Fruit fly (Drosophila melanogaster) whole organism, embryonic: ENCODE data around the gene hgo.
A peak's percentile ranks its signal among the peaks of the same experiment; 100 is the strongest.

Experiments
- Adf1 ChIP-seq: fragments of 200-800 bp; sonication (Bioruptor generic); IDR thresholded peaks from 2 replicates; pipeline ENCODE4 v1.3.6; 2022; ENCODE audit warnings: missing biosample characterization, missing genetic modification characterization
- Awh ChIP-seq: fragments of 200-800 bp; sonication (Bioruptor generic); IDR thresholded peaks from 2 replicates; pipeline ENCODE4, ENCODE4 v1.3.6; 2022; ENCODE audit warnings: missing biosample characterization, missing genetic modification characterization
- CG10274 ChIP-seq: fragments of 200-800 bp; sonication (Bioruptor generic); optimal IDR thresholded peaks from 3 replicates; lab custom pipeline; 2017; ENCODE audit warnings: missing biosample characterization, mild to moderate bottlenecking, missing genetic modification characterization
- CG12659 ChIP-seq: fragments of 200-800 bp; sonication (Bioruptor generic); optimal IDR thresholded peaks from 3 replicates; lab custom pipeline; 2017; ENCODE audit warnings: mild to moderate bottlenecking, missing biosample characterization, missing genetic modification reagents, missing genetic modification characterization
- CG14014 ChIP-seq: fragments of 200-800 bp; sonication (Bioruptor generic); IDR thresholded peaks from 2 replicates; pipeline ENCODE4 v1.3.6; 2022; ENCODE audit warnings: missing biosample characterization, missing genetic modification characterization
- CG14965 ChIP-seq: fragments of 200-800 bp; sonication (Bioruptor generic); optimal IDR thresholded peaks from 2 replicates; lab custom pipeline; 2016; ENCODE audit warnings: missing biosample characterization, missing genetic modification characterization, borderline replicate concordance
- CG15269 ChIP-seq: fragments of 200-800 bp; sonication (Bioruptor generic); optimal IDR thresholded peaks from 2 replicates; lab custom pipeline; 2018; ENCODE audit warnings: missing biosample characterization, mild to moderate bottlenecking, missing genetic modification characterization, moderate library complexity
- CG1647 ChIP-seq: fragments of 200-800 bp; sonication (Bioruptor generic); optimal IDR thresholded peaks from 3 replicates; lab custom pipeline; 2016; ENCODE audit warnings: missing biosample characterization, missing genetic modification characterization
- CG18476 ChIP-seq: fragments of 200-800 bp; sonication (Bioruptor generic); optimal IDR thresholded peaks from 2 replicates; lab custom pipeline; 2016; ENCODE audit warnings: missing biosample characterization, mild to moderate bottlenecking, missing genetic modification characterization
- CG18599 ChIP-seq: fragments of 200-800 bp; sonication (Bioruptor generic); optimal IDR thresholded peaks from 3 replicates; lab custom pipeline; 2017; ENCODE audit warnings: missing biosample characterization, missing genetic modification characterization, mild to moderate bottlenecking, moderate library complexity, missing genetic modification reagents
- CG18764 ChIP-seq: fragments of 200-800 bp; sonication (Bioruptor generic); optimal IDR thresholded peaks from 3 replicates; lab custom pipeline; 2016; ENCODE audit warnings: missing biosample characterization, missing genetic modification characterization
- CG2712 ChIP-seq: fragments of 200-800 bp; optimal IDR thresholded peaks from 3 replicates; lab custom pipeline; 2019; ENCODE audit warnings: missing biosample characterization, mild to moderate bottlenecking, missing genetic modification characterization, moderate library complexity
- CG31441 ChIP-seq: fragments of 200-800 bp; sonication (Bioruptor generic); IDR thresholded peaks from 2 replicates; pipeline ENCODE4 v1.3.6; 2022; ENCODE audit warnings: missing biosample characterization, missing genetic modification characterization
- CG3726 ChIP-seq: fragments of 200-800 bp; sonication (Bioruptor generic); IDR thresholded peaks from 3 replicates; pipeline ENCODE4, ENCODE4 v1.3.6; 2022; ENCODE audit warnings: missing biosample characterization, missing genetic modification characterization
- CG3847 ChIP-seq: fragments of 200-800 bp; sonication (Bioruptor generic); IDR thresholded peaks from 2 replicates; pipeline ENCODE4 v1.3.6; 2022; ENCODE audit warnings: missing biosample characterization, missing genetic modification characterization
- CG4404 ChIP-seq: fragments of 200-800 bp; sonication (Bioruptor generic); IDR thresholded peaks from 2 replicates; pipeline ENCODE4 v1.3.6; 2022; ENCODE audit warnings: missing biosample characterization, missing genetic modification characterization
- CG4854 ChIP-seq: fragments of 200-800 bp; sonication (Bioruptor generic); optimal IDR thresholded peaks from 2 replicates; lab custom pipeline; 2016; ENCODE audit warnings: missing biosample characterization, missing genetic modification characterization, inconsistent platforms
- CG8290 ChIP-seq, 3 experiments: fragments of 200-800 bp; sonication (Bioruptor generic); optimal IDR thresholded peaks; 2 replicates each; lab custom pipeline; 2016 to 2019; ENCODE audit warnings: missing biosample characterization in 3 of 3, missing genetic modification characterization in 3 of 3, mild to moderate bottlenecking in 2 of 3, moderate library complexity in 1 of 3
- CG9797 ChIP-seq: fragments of 200-800 bp; sonication (Bioruptor generic); optimal IDR thresholded peaks from 3 replicates; lab custom pipeline; 2018; ENCODE audit warnings: missing biosample characterization, mild to moderate bottlenecking, missing genetic modification characterization
- CG9817 ChIP-seq: fragments of 200-800 bp; sonication (Bioruptor generic); optimal IDR thresholded peaks from 2 replicates; lab custom pipeline; 2018; ENCODE audit warnings: missing biosample characterization, mild to moderate bottlenecking, missing genetic modification characterization, moderate library complexity
- CTCF ChIP-seq: fragments of 200-800 bp; sonication (Bioruptor generic); optimal IDR thresholded peaks from 2 replicates; lab custom pipeline; 2017; ENCODE audit warnings: missing biosample characterization, mild to moderate bottlenecking, missing genetic modification characterization, moderate library complexity
- Deaf1 ChIP-seq: fragments of 200-800 bp; optimal IDR thresholded peaks from 3 replicates; lab custom pipeline; 2019; ENCODE audit warnings: missing biosample characterization, mild to moderate bottlenecking, missing genetic modification characterization, moderate library complexity
- Fer1 ChIP-seq: fragments of 200-800 bp; sonication (Bioruptor generic); optimal IDR thresholded peaks from 2 replicates; lab custom pipeline; 2017; ENCODE audit warnings: missing biosample characterization, mild to moderate bottlenecking, missing genetic modification characterization
- Gsc ChIP-seq: fragments of 200-800 bp; sonication (Bioruptor generic); IDR thresholded peaks from 2 replicates; pipeline ENCODE4 v1.3.6; 2022; ENCODE audit warnings: missing biosample characterization, missing genetic modification characterization
- Hey ChIP-seq: fragments of 200-800 bp; sonication (Bioruptor generic); optimal IDR thresholded peaks from 3 replicates; lab custom pipeline; 2018; ENCODE audit warnings: missing biosample characterization, mild to moderate bottlenecking, missing genetic modification characterization
- Hr78 ChIP-seq, 2 experiments: fragments of 200-800 bp in 1 of 2; fragments of >200 bp in 1 of 2; sonication (Bioruptor generic) in 1 of 2; optimal IDR thresholded peaks; 2 replicates each; lab custom pipeline; 2017 to 2019; ENCODE audit warnings: missing biosample characterization in 2 of 2, missing genetic modification characterization in 2 of 2, mild to moderate bottlenecking in 1 of 2, moderate library complexity in 1 of 2
- Mad ChIP-seq: fragments of 200-800 bp; sonication (Bioruptor generic); optimal IDR thresholded peaks from 2 replicates; lab custom pipeline; 2016; ENCODE audit warnings: missing biosample characterization, missing genetic modification characterization
- Max ChIP-seq: fragments of 200-800 bp; sonication (Bioruptor generic); optimal IDR thresholded peaks from 2 replicates; lab custom pipeline; 2016; ENCODE audit warnings: missing biosample characterization, mild to moderate bottlenecking, missing genetic modification characterization
- NfI ChIP-seq: fragments of 200-800 bp; sonication (Bioruptor generic); optimal IDR thresholded peaks from 3 replicates; lab custom pipeline; 2018; ENCODE audit warnings: missing biosample characterization, mild to moderate bottlenecking, missing genetic modification characterization, moderate library complexity
- Ptx1 ChIP-seq: fragments of 200-800 bp; sonication (Bioruptor generic); IDR thresholded peaks from 2 replicates; pipeline ENCODE4 v1.3.6; 2022; ENCODE audit warnings: missing biosample characterization, missing genetic modification characterization
- Vsx1 ChIP-seq: fragments of 200-800 bp; sonication (Bioruptor generic); optimal IDR thresholded peaks from 2 replicates; lab custom pipeline; 2017; ENCODE audit warnings: missing biosample characterization, mild to moderate bottlenecking, missing genetic modification characterization, missing genetic modification reagents
- ab ChIP-seq: fragments of 200-800 bp; sonication (Bioruptor generic); optimal IDR thresholded peaks from 2 replicates; lab custom pipeline; 2016; ENCODE audit warnings: missing biosample characterization, missing genetic modification characterization
- bigmax ChIP-seq: fragments of 200-800 bp; sonication (Bioruptor generic); optimal IDR thresholded peaks from 2 replicates; lab custom pipeline; 2018; ENCODE audit warnings: missing biosample characterization, mild to moderate bottlenecking, missing genetic modification characterization
- bowl ChIP-seq: fragments of 200-800 bp; sonication (Bioruptor generic); IDR thresholded peaks from 2 replicates; pipeline ENCODE4 v1.3.6; 2022; ENCODE audit warnings: missing biosample characterization, missing genetic modification characterization
- chif ChIP-seq, 2 experiments: fragments of 200-800 bp; sonication (Bioruptor generic); optimal IDR thresholded peaks; 3 replicates each; lab custom pipeline; 2016; ENCODE audit warnings: missing biosample characterization in 2 of 2, missing genetic modification characterization in 2 of 2
- cwo ChIP-seq: fragments of 200-800 bp; sonication (Bioruptor generic); optimal IDR thresholded peaks from 3 replicates; lab custom pipeline; 2017; ENCODE audit warnings: missing biosample characterization, missing genetic modification characterization, mild to moderate bottlenecking, moderate library complexity, missing genetic modification reagents
- eyg ChIP-seq: fragments of 200-800 bp; sonication (Bioruptor generic); optimal IDR thresholded peaks from 3 replicates; lab custom pipeline; 2016; ENCODE audit warnings: missing biosample characterization, missing genetic modification characterization
- ftz-f1 ChIP-seq: fragments of 200-800 bp; sonication (Bioruptor generic); optimal IDR thresholded peaks from 2 replicates; lab custom pipeline; 2016; ENCODE audit warnings: missing biosample characterization, missing genetic modification characterization
- gsb-n ChIP-seq: fragments of 200-800 bp; sonication (Bioruptor generic); optimal IDR thresholded peaks from 3 replicates; lab custom pipeline; 2018; ENCODE audit warnings: missing biosample characterization, mild to moderate bottlenecking, missing genetic modification characterization
- hb ChIP-seq: fragments of 200-800 bp; sonication (Bioruptor generic); IDR thresholded peaks from 3 replicates; pipeline ENCODE4 v1.3.6; 2022; ENCODE audit warnings: missing biosample characterization, missing genetic modification characterization; ENCODE audit not compliant: partially characterized antibody
- hkb ChIP-seq, 2 experiments: fragments of 200-800 bp in 1 of 2; fragments of >200 bp in 1 of 2; sonication (Bioruptor generic) in 1 of 2; IDR thresholded peaks in 1 of 2; optimal IDR thresholded peaks in 1 of 2; 2 replicates each; pipeline versions ENCODE4 v1.3.6 to Lab custom; 2017 to 2022; ENCODE audit warnings: missing biosample characterization in 1 of 2, missing genetic modification characterization in 1 of 2
- p53 ChIP-seq: fragments of 200-800 bp; sonication (Bioruptor generic); optimal IDR thresholded peaks from 2 replicates; lab custom pipeline; 2016; ENCODE audit warnings: missing biosample characterization, missing genetic modification characterization
- pan ChIP-seq, 4 experiments: fragments of >200 bp in 3 of 4; fragments of 200-800 bp in 1 of 4; sonication (Bioruptor generic) in 1 of 4; optimal IDR thresholded peaks in 3 of 4; IDR thresholded peaks in 1 of 4; 2 replicates each; pipeline versions ENCODE4 v1.3.6 to Lab custom; 2017 to 2022; ENCODE audit warnings: missing biosample characterization in 2 of 4, missing genetic modification characterization in 2 of 4, mixed read lengths in 1 of 4
- pum ChIP-seq: fragments of 200-800 bp; sonication (Bioruptor generic); optimal IDR thresholded peaks from 2 replicates; lab custom pipeline; 2016; ENCODE audit warnings: missing biosample characterization, missing genetic modification characterization
- tin ChIP-seq: fragments of 200-800 bp; sonication (Bioruptor generic); optimal IDR thresholded peaks from 3 replicates; lab custom pipeline; 2016; ENCODE audit warnings: missing biosample characterization, missing genetic modification characterization
- tio ChIP-seq: fragments of 200-800 bp; sonication (Bioruptor generic); optimal IDR thresholded peaks from 2 replicates; lab custom pipeline; 2017; ENCODE audit warnings: missing biosample characterization, missing genetic modification characterization, inconsistent platforms
- twi ChIP-seq: fragments of 200-800 bp; optimal IDR thresholded peaks from 2 replicates; lab custom pipeline; 2019; ENCODE audit warnings: missing biosample characterization, mild to moderate bottlenecking, missing genetic modification characterization, moderate library complexity
- zen2 ChIP-seq: fragments of 200-800 bp; sonication (Bioruptor generic); IDR thresholded peaks from 3 replicates; pipeline ENCODE4 v1.3.6; 2022; ENCODE audit warnings: missing biosample characterization, missing genetic modification characterization; ENCODE audit not compliant: partially characterized antibody
- zfh1 ChIP-seq: fragments of 200-800 bp; sonication (Bioruptor generic); IDR thresholded peaks from 3 replicates; pipeline ENCODE4 v1.3.6; 2022; ENCODE audit warnings: missing biosample characterization, missing genetic modification characterization

hgo gene

dm6 chr2L:11113011-11113528 lies 23.1 kb upstream of the hgo start, which contains the start of gene Idua (continued):
- TF ChIP-seq tio (GFP tag; lab: Kevin White, UChicago) (peak; percentile 55), NfI (GFP tag; lab: Kevin White, UChicago) (peak; percentile 69), twi (tag; lab: Kevin White, UChicago) (no peak), CG4404 (GFP tag; lab: Robert Waterston, UW) (0 out of 2 replicates have a peak, but pooled peaks have one; percentile 24), Adf1 (GFP tag; lab: Robert Waterston, UW) (no peak; the same call in 1 of the 2 replicates), hkb (optimal IDR thresholded peaks at IDR 0.05; lab: Kevin White, UChicago) (no peak), hkb (GFP tag; IDR thresholded peaks at IDR 0.05; lab: Robert Waterston, UW) (peak; percentile 81), Fer1 (GFP tag; lab: Kevin White, UChicago) (peak; percentile 89), CG18476 (GFP tag; lab: Kevin White, UChicago) (peak; percentile 48), Max (GFP tag; lab: Kevin White, UChicago) (peak; percentile 58), chif (GFP tag; optimal IDR thresholded peaks at IDR 0.05; lab: Kevin White, UChicago) (peak in 1 of 2 experiments; percentile 21), CG31441 (GFP tag; lab: Robert Waterston, UW) (no peak), CG8290 (GFP tag; optimal IDR thresholded peaks at IDR 0.05; lab: Kevin White, UChicago) (no peak), CG8290 (tag; optimal IDR thresholded peaks at IDR 0.05; lab: Kevin White, UChicago) (no peak), CG9797 (GFP tag; lab: Kevin White, UChicago) (no peak), Mad (no peak), eyg (GFP tag; lab: Kevin White, UChicago) (no peak), CG15269 (tag; lab: Kevin White, UChicago) (no peak), CG18764 (no peak), CG3847 (peak; percentile 53), Hey (peak; percentile 65), CG4854 (GFP tag; lab: Kevin White, UChicago) (peak; percentile 7), CG1647 (GFP tag; lab: Kevin White, UChicago) (no peak), ftz-f1 (GFP tag; lab: Kevin White, UChicago) (no peak), bigmax (GFP tag; lab: Kevin White, UChicago) (no peak), zfh1 (GFP tag; lab: Robert Waterston, UW) (no peak), Hr78 (GFP tag; optimal IDR thresholded peaks at IDR 0.05; lab: Kevin White, UChicago) (no peak), CG10274 (GFP tag; lab: Kevin White, UChicago) (peak; percentile 44), bowl (GFP tag; lab: Robert Waterston, UW) (no peak), Awh (GFP tag; lab: Robert Waterston, UW) (peak; percentile 37; the same call in 1 of the 2 replicates), Ptx1 (GFP tag; lab: Robert Waterston, UW) (peak; percentile 66), CG12659 (peak; percentile 83), pum (GFP tag; lab: Kevin White, UChicago) (no peak), CG9817 (tag; lab: Kevin White, UChicago) (peak; percentile 59), CG3726 (GFP tag; lab: Robert Waterston, UW) (no peak), gsb-n (tag; lab: Kevin White, UChicago) (no peak), CG14014 (GFP tag; lab: Robert Waterston, UW) (peak; percentile 77), ab (no peak), pan (optimal IDR thresholded peaks at IDR 0.05; lab: Kevin White, UChicago) (no peak), pan (GFP tag; optimal IDR thresholded peaks at IDR 0.05 in 1 of 2, IDR thresholded peaks at IDR 0.05 in 1 of 2) (peak in 1 of 2 experiments; percentile 72), CG18599 (peak; percentile 91), CG2712 (tag; lab: Kevin White, UChicago) (no peak), tin (GFP tag; lab: Kevin White, UChicago) (peak; percentile 68), zen2 (GFP tag; lab: Robert Waterston, UW) (no peak), CTCF (GFP tag; lab: Kevin White, UChicago) (no peak), Gsc (GFP tag; lab: Robert Waterston, UW) (0 out of 2 replicates have a peak, but pooled peaks have one; percentile 7), Vsx1 (GFP tag; lab: Kevin White, UChicago) (no peak), cwo (peak; percentile 82), p53 (GFP tag; lab: Kevin White, UChicago) (no peak), Deaf1 (tag; lab: Kevin White, UChicago) (no peak), CG14965 (GFP tag; lab: Kevin White, UChicago) (no peak), hb (GFP tag; lab: Robert Waterston, UW) (no peak)
